Fruit fly (Drosophila melanogaster) whole organism, embryonic: ENCODE measurements around the gene ham.

Experiments used
- Ada2b ChIP-seq: fragments of 200-800 bp; sonication (Bioruptor generic); IDR thresholded peaks from 2 replicates; pipeline ENCODE4 v1.3.6; 2022; ENCODE audit warnings: missing biosample characterization, missing genetic modification characterization
- B-H2 ChIP-seq: fragments of 200-800 bp; sonication (Bioruptor generic); optimal IDR thresholded peaks from 2 replicates; lab custom pipeline; 2018; ENCODE audit warnings: missing biosample characterization, mild to moderate bottlenecking, missing genetic modification characterization
- Blimp-1 ChIP-seq: fragments of 200-800 bp; sonication (Bioruptor generic); optimal IDR thresholded peaks from 3 replicates; lab custom pipeline; 2018; ENCODE audit warnings: missing biosample characterization, missing genetic modification characterization, mild to moderate bottlenecking, moderate library complexity, missing genetic modification reagents
- CG1024 ChIP-seq: fragments of 200-800 bp; sonication (Bioruptor generic); IDR thresholded peaks from 2 replicates; pipeline ENCODE4 v1.3.6; 2022; ENCODE audit warnings: missing biosample characterization, missing genetic modification characterization
- CG12391 ChIP-seq: fragments of 200-800 bp; sonication (Bioruptor generic); optimal IDR thresholded peaks from 3 replicates; lab custom pipeline; 2018; ENCODE audit warnings: missing biosample characterization, mild to moderate bottlenecking, missing genetic modification characterization, moderate library complexity
- CG12659 ChIP-seq: fragments of 200-800 bp; sonication (Bioruptor generic); optimal IDR thresholded peaks from 3 replicates; lab custom pipeline; 2017; ENCODE audit warnings: mild to moderate bottlenecking, missing biosample characterization, missing genetic modification reagents, missing genetic modification characterization
- CG12942 ChIP-seq: fragments of 200-800 bp; sonication (Bioruptor generic); optimal IDR thresholded peaks from 3 replicates; lab custom pipeline; 2016; ENCODE audit warnings: missing biosample characterization, missing genetic modification characterization
- CG16815 ChIP-seq: fragments of 200-800 bp; sonication (Bioruptor generic); optimal IDR thresholded peaks from 3 replicates; lab custom pipeline; 2017; ENCODE audit warnings: missing biosample characterization, mild to moderate bottlenecking, missing genetic modification characterization
- CG17802 ChIP-seq: fragments of 200-800 bp; sonication (Bioruptor generic); optimal IDR thresholded peaks from 2 replicates; lab custom pipeline; 2018; ENCODE audit warnings: missing biosample characterization, mild to moderate bottlenecking, missing genetic modification characterization, moderate library complexity
- CG2120 ChIP-seq: fragments of 200-800 bp; sonication (Bioruptor generic); optimal IDR thresholded peaks from 3 replicates; lab custom pipeline; 2016; ENCODE audit warnings: missing biosample characterization, missing genetic modification characterization
- CG32767 ChIP-seq: fragments of 200-800 bp; sonication (Bioruptor generic); IDR thresholded peaks from 2 replicates; pipeline ENCODE4 v1.3.6; 2022; ENCODE audit warnings: missing biosample characterization, missing genetic modification characterization
- CG34224 ChIP-seq: fragments of 200-800 bp; sonication (Bioruptor generic); IDR thresholded peaks from 3 replicates; pipeline ENCODE4 v1.3.6; 2022; ENCODE audit warnings: missing biosample characterization, missing genetic modification characterization; ENCODE audit not compliant: partially characterized antibody
- CG3995 ChIP-seq: fragments of 200-800 bp; sonication (Bioruptor generic); optimal IDR thresholded peaks from 3 replicates; lab custom pipeline; 2016; ENCODE audit warnings: missing biosample characterization, missing genetic modification characterization
- CG5953 ChIP-seq: fragments of 200-800 bp; sonication (Bioruptor generic); IDR thresholded peaks from 2 replicates; pipeline ENCODE4 v1.3.6; 2022; ENCODE audit warnings: missing biosample characterization, missing genetic modification characterization
- CG6765 ChIP-seq: fragments of 200-800 bp; sonication (Bioruptor generic); optimal IDR thresholded peaks from 3 replicates; lab custom pipeline; 2017; ENCODE audit warnings: missing biosample characterization, mild to moderate bottlenecking, missing genetic modification characterization
- CG8089 ChIP-seq: fragments of 200-800 bp; sonication (Bioruptor generic); optimal IDR thresholded peaks from 3 replicates; lab custom pipeline; 2016; ENCODE audit warnings: missing biosample characterization, missing genetic modification characterization
- CG8765 ChIP-seq: fragments of 200-800 bp; sonication (Bioruptor generic); IDR thresholded peaks from 2 replicates; pipeline ENCODE4 v1.3.6; 2022; ENCODE audit warnings: missing biosample characterization, missing genetic modification characterization
- CG8944 ChIP-seq: fragments of 200-800 bp; sonication (Bioruptor generic); optimal IDR thresholded peaks from 3 replicates; lab custom pipeline; 2016; ENCODE audit warnings: missing biosample characterization, missing genetic modification characterization
- CG9876 ChIP-seq: fragments of 200-800 bp; sonication (Bioruptor generic); optimal IDR thresholded peaks from 2 replicates; lab custom pipeline; 2016; ENCODE audit warnings: missing biosample characterization, missing genetic modification characterization
- Dip2 ChIP-seq: fragments of 200-800 bp; sonication (Bioruptor generic); IDR thresholded peaks from 2 replicates; pipeline ENCODE4 v1.3.6; 2022; ENCODE audit warnings: missing biosample characterization, missing genetic modification characterization
- Dp ChIP-seq: fragments of 200-800 bp; sonication (Bioruptor generic); optimal IDR thresholded peaks from 2 replicates; lab custom pipeline; 2018; ENCODE audit warnings: missing biosample characterization, mild to moderate bottlenecking, missing genetic modification characterization, moderate library complexity
- Eip74EF ChIP-seq, 2 experiments: fragments of 200-800 bp in 1 of 2; fragments of >200 bp in 1 of 2; sonication (Bioruptor generic) in 1 of 2; optimal IDR thresholded peaks; 2 replicates each; lab custom pipeline; 2017 to 2019; ENCODE audit warnings: missing biosample characterization in 2 of 2, missing genetic modification characterization in 2 of 2, mild to moderate bottlenecking in 1 of 2, moderate library complexity in 1 of 2
- Hand ChIP-seq: fragments of 200-800 bp; sonication (Bioruptor generic); optimal IDR thresholded peaks from 2 replicates; lab custom pipeline; 2017; ENCODE audit warnings: mild to moderate bottlenecking, missing biosample characterization, missing genetic modification reagents, missing genetic modification characterization
- Lim3 ChIP-seq: fragments of 200-800 bp; sonication (Bioruptor generic); IDR thresholded peaks from 2 replicates; pipeline ENCODE4 v1.3.6; 2022; ENCODE audit warnings: missing biosample characterization, missing genetic modification characterization
- Meics ChIP-seq: fragments of 200-800 bp; sonication (Bioruptor generic); optimal IDR thresholded peaks from 2 replicates; lab custom pipeline; 2017; ENCODE audit warnings: missing biosample characterization, mild to moderate bottlenecking, missing genetic modification characterization
- Nf-YC ChIP-seq: fragments of 200-800 bp; optimal IDR thresholded peaks from 3 replicates; lab custom pipeline; 2019; ENCODE audit warnings: missing biosample characterization, mild to moderate bottlenecking, missing genetic modification characterization, moderate library complexity
- Tbp ChIP-seq: fragments of >200 bp; optimal IDR thresholded peaks from 2 replicates; lab custom pipeline; 2018; ENCODE audit warnings: missing biosample characterization, missing genetic modification characterization
- ap ChIP-seq: fragments of 200-800 bp; sonication (Bioruptor generic); IDR thresholded peaks from 2 replicates; pipeline ENCODE4 v1.3.6; 2022; ENCODE audit warnings: missing biosample characterization, missing genetic modification characterization
- bab2 ChIP-seq: fragments of 200-800 bp; sonication (Bioruptor generic); optimal IDR thresholded peaks from 2 replicates; lab custom pipeline; 2016; ENCODE audit warnings: missing biosample characterization, missing genetic modification characterization
- bcd ChIP-seq: fragments of 200-800 bp; sonication (Bioruptor generic); optimal IDR thresholded peaks from 2 replicates; lab custom pipeline; 2017; ENCODE audit warnings: missing biosample characterization, mild to moderate bottlenecking, missing genetic modification characterization
- bowl ChIP-seq: fragments of 200-800 bp; sonication (Bioruptor generic); IDR thresholded peaks from 2 replicates; pipeline ENCODE4 v1.3.6; 2022; ENCODE audit warnings: missing biosample characterization, missing genetic modification characterization
- chn ChIP-seq: fragments of 200-800 bp; sonication (Bioruptor generic); optimal IDR thresholded peaks from 2 replicates; lab custom pipeline; 2016; ENCODE audit warnings: missing biosample characterization, missing genetic modification characterization
- dpn ChIP-seq, 2 experiments: fragments of 200-800 bp; sonication (Bioruptor generic); optimal IDR thresholded peaks; 3 replicates each; lab custom pipeline; 2016; ENCODE audit warnings: missing biosample characterization in 2 of 2, missing genetic modification characterization in 2 of 2
- en ChIP-seq: fragments of 200-800 bp; sonication (Bioruptor generic); optimal IDR thresholded peaks from 2 replicates; lab custom pipeline; 2016; ENCODE audit warnings: missing biosample characterization, missing genetic modification characterization
- eyg ChIP-seq: fragments of 200-800 bp; sonication (Bioruptor generic); optimal IDR thresholded peaks from 3 replicates; lab custom pipeline; 2016; ENCODE audit warnings: missing biosample characterization, missing genetic modification characterization
- fu2 ChIP-seq: fragments of 200-800 bp; sonication (Bioruptor generic); optimal IDR thresholded peaks from 2 replicates; lab custom pipeline; 2016; ENCODE audit warnings: missing biosample characterization, missing genetic modification characterization
- grau ChIP-seq: fragments of 200-800 bp; optimal IDR thresholded peaks from 3 replicates; lab custom pipeline; 2019; ENCODE audit warnings: missing biosample characterization, mild to moderate bottlenecking, missing genetic modification characterization, moderate library complexity
- hbn ChIP-seq: fragments of 200-800 bp; sonication (Bioruptor generic); IDR thresholded peaks from 2 replicates; pipeline ENCODE4 v1.3.6; 2022; ENCODE audit warnings: missing biosample characterization, missing genetic modification characterization; ENCODE audit not compliant: partially characterized antibody
- kay ChIP-seq: fragments of 200-800 bp; sonication (Bioruptor generic); optimal IDR thresholded peaks from 2 replicates; lab custom pipeline; 2016; ENCODE audit warnings: missing biosample characterization, missing genetic modification characterization
- ken ChIP-seq: fragments of 200-800 bp; sonication (Bioruptor generic); IDR thresholded peaks from 3 replicates; pipeline ENCODE4 v1.3.6; 2022; ENCODE audit warnings: missing biosample characterization, missing genetic modification characterization
- p53 ChIP-seq: fragments of 200-800 bp; sonication (Bioruptor generic); optimal IDR thresholded peaks from 2 replicates; lab custom pipeline; 2016; ENCODE audit warnings: missing biosample characterization, missing genetic modification characterization
- prd ChIP-seq, 3 experiments: fragments of >200 bp in 2 of 3; fragments of 200-800 bp in 1 of 3; sonication (Bioruptor generic) in 1 of 3; optimal IDR thresholded peaks in 2 of 3; IDR thresholded peaks in 1 of 3; 2 replicates in 2 of 3; 3 replicates in 1 of 3; pipeline versions ENCODE4 v1.3.6 to Lab custom; 2017 to 2022; ENCODE audit warnings: missing biosample characterization in 1 of 3, missing genetic modification characterization in 1 of 3
- pros ChIP-seq: fragments of 200-800 bp; sonication (Bioruptor generic); optimal IDR thresholded peaks from 3 replicates; lab custom pipeline; 2019; ENCODE audit warnings: missing biosample characterization, mild to moderate bottlenecking, missing genetic modification characterization, moderate library complexity
- slou ChIP-seq: fragments of 200-800 bp; sonication (Bioruptor generic); optimal IDR thresholded peaks from 3 replicates; lab custom pipeline; 2016; ENCODE audit warnings: missing biosample characterization, missing genetic modification characterization
- tio ChIP-seq: fragments of 200-800 bp; sonication (Bioruptor generic); optimal IDR thresholded peaks from 2 replicates; lab custom pipeline; 2017; ENCODE audit warnings: missing biosample characterization, missing genetic modification characterization, inconsistent platforms
- unpg ChIP-seq: fragments of 200-800 bp; sonication (Bioruptor generic); optimal IDR thresholded peaks from 3 replicates; lab custom pipeline; 2018; ENCODE audit warnings: missing biosample characterization, mild to moderate bottlenecking, missing genetic modification characterization, moderate library complexity
- zen2 ChIP-seq: fragments of 200-800 bp; sonication (Bioruptor generic); IDR thresholded peaks from 3 replicates; pipeline ENCODE4 v1.3.6; 2022; ENCODE audit warnings: missing biosample characterization, missing genetic modification characterization; ENCODE audit not compliant: partially characterized antibody
- zf30C ChIP-seq: fragments of 200-800 bp; sonication (Bioruptor generic); optimal IDR thresholded peaks from 3 replicates; lab custom pipeline; 2018; ENCODE audit warnings: missing biosample characterization, mild to moderate bottlenecking, missing genetic modification characterization

ham gene

DNA sequence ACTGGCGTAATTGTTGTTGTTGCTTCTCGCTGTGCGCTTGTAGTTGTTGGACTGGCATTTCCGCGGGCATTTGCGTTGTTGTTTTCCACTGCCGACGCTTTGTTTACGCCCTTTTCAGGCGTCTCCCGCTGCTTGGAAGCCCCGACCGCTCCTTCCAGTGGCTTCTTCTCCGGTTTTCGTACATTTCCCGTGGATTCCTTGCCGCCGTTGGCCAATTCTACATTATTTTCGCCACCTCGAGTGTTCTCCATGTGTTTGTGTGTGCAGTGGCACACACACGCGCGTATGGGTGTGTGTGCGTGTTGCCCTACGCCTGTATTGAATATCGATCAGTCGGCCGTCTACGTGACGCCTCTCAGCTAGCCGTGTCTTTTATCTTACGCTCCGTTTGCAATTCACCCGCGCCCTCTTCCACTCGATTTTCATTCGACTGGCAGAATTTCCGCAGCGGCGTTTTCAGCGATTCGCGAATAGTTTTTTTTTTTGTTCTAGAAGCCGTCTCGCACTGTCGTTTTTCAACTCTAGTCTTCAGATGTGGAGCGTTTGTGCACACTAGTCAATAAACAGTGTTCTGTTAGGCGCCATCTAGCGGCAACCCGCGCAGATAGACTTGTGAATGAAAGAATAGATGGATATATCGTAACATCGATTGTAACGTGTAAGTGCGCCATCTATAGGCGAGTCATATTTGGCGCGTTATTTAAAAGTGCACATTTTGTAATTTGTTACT, 46.6 kb upstream of the ham start, which contains the start of gene CG10600 (continued):
- TF ChIP-seq Blimp-1 (GFP tag; lab: Kevin White, UChicago) (no peak), bcd (GFP tag; lab: Kevin White, UChicago) (peak; percentile 82), CG16815 (peak; percentile 55), dpn (GFP tag; optimal IDR thresholded peaks at IDR 0.05; lab: Kevin White, UChicago) (peak; percentile 90 to 91), unpg (GFP tag; lab: Kevin White, UChicago) (peak; percentile 65), Hand (GFP tag; lab: Kevin White, UChicago) (no peak), zen2 (GFP tag; lab: Robert Waterston, UW) (peak; percentile 88), kay (GFP tag; lab: Kevin White, UChicago) (peak; percentile 64), hbn (GFP tag; lab: Robert Waterston, UW) (peak; percentile 84), CG8765 (GFP tag; lab: Robert Waterston, UW) (peak; percentile 43; the same call in 1 of the 2 replicates), Dip2 (peak; percentile 84), CG3995 (GFP tag; lab: Kevin White, UChicago) (peak; percentile 94), ken (GFP tag; lab: Robert Waterston, UW) (peak; percentile 74; the same call in 2 of the 3 replicates), CG8944 (GFP tag; lab: Kevin White, UChicago) (peak; percentile 90), Ada2b (GFP tag; lab: Robert Waterston, UW) (peak; percentile 44), CG2120 (GFP tag; lab: Kevin White, UChicago) (peak; percentile 93), eyg (GFP tag; lab: Kevin White, UChicago) (peak; percentile 80), Lim3 (GFP tag; lab: Robert Waterston, UW) (no peak), CG6765 (GFP tag; lab: Kevin White, UChicago) (no peak), fu2 (peak; percentile 81), CG9876 (GFP tag; lab: Kevin White, UChicago) (peak; percentile 85), grau (tag; lab: Kevin White, UChicago) (peak; percentile 69), Tbp (GFP tag; lab: Kevin White, UChicago) (no peak), en (peak; percentile 31), B-H2 (GFP tag; lab: Kevin White, UChicago) (peak; percentile 91), CG34224 (GFP tag; lab: Robert Waterston, UW) (peak; percentile 88; the same call in 2 of the 3 replicates), pros (GFP tag; lab: Kevin White, UChicago) (no peak), CG8089 (GFP tag; lab: Kevin White, UChicago) (peak; percentile 71), bowl (GFP tag; lab: Robert Waterston, UW) (no peak), p53 (GFP tag; lab: Kevin White, UChicago) (peak; percentile 75), Dp (GFP tag; lab: Kevin White, UChicago) (peak; percentile 100), Eip74EF (GFP tag; optimal IDR thresholded peaks at IDR 0.05; lab: Kevin White, UChicago) (no peak), prd (optimal IDR thresholded peaks at IDR 0.05; lab: Kevin White, UChicago) (no peak), prd (GFP tag; IDR thresholded peaks at IDR 0.05; lab: Robert Waterston, UW) (peak; percentile 54; the same call in 2 of the 3 replicates), CG17802 (tag; lab: Kevin White, UChicago) (peak; percentile 63), CG12659 (peak; percentile 93), Nf-YC (tag; lab: Kevin White, UChicago) (peak; percentile 59), slou (GFP tag; lab: Kevin White, UChicago) (peak; percentile 67), CG32767 (GFP tag; lab: Robert Waterston, UW) (no peak; the same call in 1 of the 2 replicates), CG12391 (peak; percentile 62), Meics (GFP tag; lab: Kevin White, UChicago) (peak; percentile 76), zf30C (GFP tag; lab: Kevin White, UChicago) (peak; percentile 12), tio (no peak), ap (no peak), bab2 (GFP tag; lab: Kevin White, UChicago) (peak; percentile 84), CG5953 (GFP tag; lab: Robert Waterston, UW) (no peak), chn (GFP tag; lab: Kevin White, UChicago) (peak; percentile 88), CG12942 (peak; percentile 86), CG1024 (GFP tag; lab: Robert Waterston, UW) (peak; percentile 69)
